Worm (Caenorhabditis elegans) whole organism, midembryonic: ENCODE results near the gene R06F6.8.

Source experiments
- cog-1 ChIP-seq: sonication (generic microtip); optimal IDR thresholded peaks from 2 replicates; lab custom pipeline; 2016; ENCODE audit warnings: missing genetic modification characterization, missing compliant biosample characterization
- klf-2 ChIP-seq: fragments of 200-800 bp; sonication (Bioruptor generic); conservative IDR thresholded peaks from 2 replicates; pipeline ENCODE4 v1.3.6; 2022; ENCODE audit warnings: missing genetic modification reagents, missing genetic modification characterization, missing compliant biosample characterization
- tab-1 ChIP-seq: fragments of 200-800 bp; sonication (Bioruptor generic); IDR thresholded peaks from 2 replicates; pipeline ENCODE4 v1.3.6; 2022; ENCODE audit warnings: missing genetic modification characterization, missing compliant biosample characterization
- ztf-29 ChIP-seq: fragments of 200-800 bp; sonication (Bioruptor generic); IDR thresholded peaks from 2 replicates; pipeline ENCODE4 v1.3.6; 2022; ENCODE audit warnings: missing genetic modification reagents, missing genetic modification characterization, missing compliant biosample characterization

DNA sequence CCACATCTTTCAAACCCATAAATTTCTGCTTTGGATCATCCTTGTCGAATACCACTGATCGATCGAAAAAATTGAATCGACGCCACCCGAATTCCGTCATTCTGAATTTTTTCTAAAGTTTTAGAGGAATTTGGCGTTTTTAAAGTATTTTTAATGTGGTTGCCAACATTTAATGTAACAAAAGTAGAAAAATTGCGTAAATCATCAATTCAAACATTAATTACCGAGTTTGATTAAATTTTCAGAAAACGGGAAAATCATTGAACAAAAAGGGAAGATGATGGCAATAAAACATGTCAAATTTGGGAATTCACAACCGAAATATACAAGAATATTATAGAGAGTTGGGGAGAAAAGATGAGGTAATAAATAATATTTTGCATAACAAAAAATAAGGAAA lies 26.4 kb downstream of the R06F6.8 start, which contains the start of gene vps-11:
- TF ChIP-seq tab-1 (GFP tag; lab: Robert Waterston, UW) (no peak), klf-2 (GFP tag; lab: Robert Waterston, UW) (no peak), cog-1 (tag; lab: Kevin White, UChicago) (no peak), ztf-29 (GFP tag; lab: Robert Waterston, UW) (no peak)
